Fruit fly (Drosophila melanogaster): ENCODE measurements around the gene Acer.

dm6 chr2L:8542639-8543038 is 20.9 kb downstream of the Acer start:
- TF ChIP-seq Sin3A (optimal IDR thresholded peaks at IDR 0.05) (no peak), insv (optimal IDR thresholded peaks at IDR 0.05) (no peak), psq (optimal IDR thresholded peaks at IDR 0.05) (no peak), h (optimal IDR thresholded peaks at IDR 0.05) (no peak), ttk (optimal IDR thresholded peaks at IDR 0.05) (no peak)

Measured in Kc167 (cell line).